Worm (Caenorhabditis elegans) whole organism, late embryonic: Measurements from ENCODE around the gene F26D10.13.

Source experiments
- C08G9.2 ChIP-seq: sonication (generic microtip); optimal IDR thresholded peaks from 2 replicates; lab custom pipeline; 2016; ENCODE audit warnings: mild to moderate bottlenecking, missing genetic modification characterization, moderate library complexity, missing compliant biosample characterization
- Y22D7AL.16 ChIP-seq: sonication (generic microtip); optimal IDR thresholded peaks from 2 replicates; lab custom pipeline; 2016; ENCODE audit warnings: missing genetic modification characterization, missing compliant biosample characterization
- elt-2 ChIP-seq: sonication (generic microtip); optimal IDR thresholded peaks from 2 replicates; lab custom pipeline; 2016; ENCODE audit warnings: missing genetic modification reagents, missing genetic modification characterization, missing compliant biosample characterization
- lin-11 ChIP-seq: fragments of 200-800 bp; sonication (Bioruptor generic); optimal IDR thresholded peaks from 2 replicates; lab custom pipeline; 2018; ENCODE audit warnings: mild to moderate bottlenecking, missing genetic modification characterization, missing compliant biosample characterization
- nhr-11 ChIP-seq: fragments of 150-350 bp; optimal IDR thresholded peaks from 2 replicates; lab custom pipeline; 2014; ENCODE audit warnings: missing biosample characterization, missing genetic modification characterization
- pha-4 ChIP-seq: fragments of 150-350 bp; optimal IDR thresholded peaks from 2 replicates; lab custom pipeline; 2018; ENCODE audit warnings: missing biosample characterization, missing genetic modification reagents, missing genetic modification characterization

DNA sequence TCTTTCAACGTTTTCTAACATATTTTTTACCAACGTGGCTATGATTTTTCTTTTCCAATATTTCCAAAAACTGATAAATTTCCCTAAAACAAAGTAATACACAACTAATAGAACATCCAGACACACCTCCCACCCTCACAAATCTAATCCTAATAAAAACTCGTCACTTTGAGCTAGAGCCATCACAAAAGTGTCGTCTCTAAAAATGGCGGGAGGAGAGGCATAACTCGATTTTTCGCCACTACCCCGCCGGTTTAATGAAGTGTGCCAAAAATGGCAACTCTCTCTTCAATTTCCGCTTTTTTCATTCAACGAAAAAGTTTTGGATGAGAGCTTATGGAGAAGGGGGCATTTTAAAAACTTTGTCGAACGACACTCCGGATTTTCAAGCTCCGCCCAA is 31.7 kb downstream of the F26D10.13 start:
- no peak for TF ChIP-seq lin-11 (tag; lab: Kevin White, UChicago)
- no peak for TF ChIP-seq C08G9.2 (tag; lab: Kevin White, UChicago)
- no peak for TF ChIP-seq nhr-11 (tag; lab: Kevin White, UChicago)
- TF ChIP-seq pha-4 (tag; lab: Kevin White, UChicago), result no peak
- no peak for TF ChIP-seq Y22D7AL.16
- TF ChIP-seq elt-2, result no peak
